Worm (Caenorhabditis elegans): Measurements from ENCODE around the gene ugt-24.

ce11 chrIV:6258967-6259366, 48.4 kb upstream of the ugt-24 start:
- TF ChIP-seq dmd-4 (tag; optimal IDR thresholded peaks at IDR 0.05; ENCODE audit: borderline replicate concordance) (no peak), elt-2 (tag; optimal IDR thresholded peaks at IDR 0.05) (no peak), fkh-10 (GFP tag; optimal IDR thresholded peaks at IDR 0.05) (no peak), hlh-15 (tag; optimal IDR thresholded peaks at IDR 0.05) (no peak), unc-3 (GFP tag; conservative IDR thresholded peaks at IDR 0.05) (no peak), unc-3 (tag; optimal IDR thresholded peaks at IDR 0.05) (no peak), ets-4 (tag; optimal IDR thresholded peaks at IDR 0.05) (no peak), fkh-6 (tag; optimal IDR thresholded peaks at IDR 0.05) (no peak), pros-1 (tag; optimal IDR thresholded peaks at IDR 0.05) (no peak), pax-1 (tag; optimal IDR thresholded peaks at IDR 0.05) (no peak)

Data from whole organism, late embryonic.